Worm (Caenorhabditis elegans): Measurements from ENCODE around the gene tofu-1.
"Not testable (repeated sequence)": the region's sequence is repeated elsewhere in the genome, so short reads cannot be mapped to it uniquely, and the experiment has no call there.

tofu-1 gene

ce11 chrV:10000760-10001159 lies 19.8 kb downstream of the tofu-1 start, which contains the start of gene K08H10.10:
Gene K08H10.10, plus strand, starts transcription at chrV:10001060.
- TF ChIP-seq pag-3 (tag; optimal IDR thresholded peaks at IDR 0.05; ENCODE audit: borderline replicate concordance) (no peak), nfya-1 (tag; optimal IDR thresholded peaks at IDR 0.05) (no peak), ceh-9 (tag; optimal IDR thresholded peaks at IDR 0.05) (no peak), che-1 (tag; optimal IDR thresholded peaks at IDR 0.05) (no peak), ceh-31 (tag; optimal IDR thresholded peaks at IDR 0.05) (no peak), pat-9 (tag; optimal IDR thresholded peaks at IDR 0.05) (no peak), dve-1 (tag; optimal IDR thresholded peaks at IDR 0.05) (no peak), hlh-6 (tag; optimal IDR thresholded peaks at IDR 0.05) (no peak), unc-3 (GFP tag; conservative IDR thresholded peaks at IDR 0.05) (no peak), unc-3 (tag; optimal IDR thresholded peaks at IDR 0.05) (no peak), nhr-232 (tag; optimal IDR thresholded peaks at IDR 0.05) (no peak), unc-86 (tag; optimal IDR thresholded peaks at IDR 0.05) (no peak)

- TF ChIP-seq ceh-30 (tag; optimal IDR thresholded peaks at IDR 0.05) (no peak), fax-1 (tag; optimal IDR thresholded peaks at IDR 0.05) (no peak), elt-4 (tag; optimal IDR thresholded peaks at IDR 0.05) (no peak), pha-4 (tag; optimal IDR thresholded peaks at IDR 0.05) (no peak)
These were observed 21.8 kb downstream of the tofu-1 start for ce11 chrV:10002720-10003119.

- peak; percentile 18 for TF ChIP-seq ceh-18 (tag; optimal IDR thresholded peaks at IDR 0.05)
- peak; percentile 20 for TF ChIP-seq pax-1 (tag; optimal IDR thresholded peaks at IDR 0.05)
- peak; percentile 34 for TF ChIP-seq nfya-1 (tag; optimal IDR thresholded peaks at IDR 0.05)
- TF ChIP-seq sox-4 (tag; optimal IDR thresholded peaks at IDR 0.05), result no peak
- TF ChIP-seq unc-55 (GFP tag; optimal IDR thresholded peaks at IDR 0.05), result peak; percentile 20
- TF ChIP-seq sox-2 (GFP tag; IDR thresholded peaks at IDR 0.05), result no peak
- no peak for TF ChIP-seq ceh-9 (tag; optimal IDR thresholded peaks at IDR 0.05)
- TF ChIP-seq npax-4 (tag; optimal IDR thresholded peaks at IDR 0.05), result no peak
These were observed 22.5 kb downstream of the tofu-1 start for ce11 chrV:10003315-10003969.

ce11 chrV:10004048-10004761 lies 23.3 kb downstream of the tofu-1 start, which contains the start of gene uda-1:
Gene uda-1, plus strand, starts transcription at chrV:10004755.
- not testable (repeated sequence) for TF ChIP-seq fkh-10 (GFP tag; optimal IDR thresholded peaks at IDR 0.05); ceh-24 (tag; optimal IDR thresholded peaks at IDR 0.05); hlh-30 (tag; optimal IDR thresholded peaks at IDR 0.05; ENCODE audit: insufficient read depth)

- no peak for TF ChIP-seq ttx-3 (tag; optimal IDR thresholded peaks at IDR 0.05)
- no peak for TF ChIP-seq nhr-11 (tag; optimal IDR thresholded peaks at IDR 0.05)
- TF ChIP-seq ahr-1 (tag; optimal IDR thresholded peaks at IDR 0.05), result no peak
- no peak for TF ChIP-seq ceh-19 (GFP tag; optimal IDR thresholded peaks at IDR 0.05)
- no peak for TF ChIP-seq che-1 (tag; optimal IDR thresholded peaks at IDR 0.05)
- TF ChIP-seq eyg-1 (tag; optimal IDR thresholded peaks at IDR 0.05), result no peak
- TF ChIP-seq ceh-9 (tag; optimal IDR thresholded peaks at IDR 0.05), result no peak
- no peak for TF ChIP-seq ceh-2 (tag; optimal IDR thresholded peaks at IDR 0.05)
- no peak for TF ChIP-seq fax-1 (tag; optimal IDR thresholded peaks at IDR 0.05)
- no peak for TF ChIP-seq ceh-45 (GFP tag; IDR thresholded peaks at IDR 0.05)
These were observed 25.4 kb downstream of the tofu-1 start for ce11 chrV:10006374-10006773.
